Worm (Caenorhabditis elegans) whole organism, L3 larva: Measurements from ENCODE around the gene lfi-1.

Source experiments
- ZK546.5 ChIP-seq: sonication (generic microtip); optimal IDR thresholded peaks from 2 replicates; lab custom pipeline; 2017; ENCODE audit warnings: missing biosample characterization, missing genetic modification characterization
- ceh-9 ChIP-seq: sonication (generic microtip); optimal IDR thresholded peaks from 2 replicates; lab custom pipeline; 2018; ENCODE audit warnings: missing biosample characterization, missing genetic modification characterization
- elt-1 ChIP-seq: fragments of 150-350 bp; optimal IDR thresholded peaks from 2 replicates; lab custom pipeline; 2014; ENCODE audit warnings: missing biosample characterization, missing genetic modification characterization
- nhr-237 ChIP-seq: fragments of 150-350 bp; optimal IDR thresholded peaks from 2 replicates; lab custom pipeline; 2014; ENCODE audit warnings: missing biosample characterization, missing genetic modification characterization

ce11 chrX:4958986-4959385 is 17.6 kb upstream of the lfi-1 start:
- TF ChIP-seq nhr-237 (tag; lab: Kevin White, UChicago), result no peak
- no peak for TF ChIP-seq ZK546.5 (tag; lab: Kevin White, UChicago)
- no peak for TF ChIP-seq ceh-9 (tag; lab: Kevin White, UChicago)
- no peak for TF ChIP-seq elt-1 (tag; lab: Kevin White, UChicago)
